Worm (Caenorhabditis elegans) whole organism, young adult: Measurements from ENCODE around the gene ZK930.6.

Experiments used
- B0019.2 ChIP-seq: fragments of 200-800 bp; sonication (Bioruptor generic); conservative IDR thresholded peaks from 2 replicates; pipeline ENCODE4 v1.3.6; 2022; ENCODE audit warnings: missing genetic modification reagents, missing genetic modification characterization, missing compliant biosample characterization
- B0336.3 ChIP-seq: fragments of 200-800 bp; sonication (Bioruptor generic); IDR thresholded peaks from 2 replicates; pipeline ENCODE4 v1.3.6; 2022; ENCODE audit warnings: missing genetic modification characterization, missing compliant biosample characterization
- F10E7.11 ChIP-seq: sonication (generic microtip); optimal IDR thresholded peaks from 2 replicates; lab custom pipeline; 2017; ENCODE audit warnings: mild to moderate bottlenecking, missing genetic modification characterization, moderate library complexity, missing compliant biosample characterization
- F33H1.4 ChIP-seq: fragments of 200-800 bp; sonication (Bioruptor generic); IDR thresholded peaks from 2 replicates; pipeline ENCODE4 v1.3.6; 2022; ENCODE audit warnings: missing genetic modification reagents, missing genetic modification characterization, missing compliant biosample characterization
- F52B5.7 ChIP-seq: sonication (generic microtip); optimal IDR thresholded peaks from 2 replicates; lab custom pipeline; 2016; ENCODE audit warnings: mild to moderate bottlenecking, missing genetic modification characterization, missing compliant biosample characterization
- F55B11.4 ChIP-seq: sonication (generic microtip); optimal IDR thresholded peaks from 2 replicates; lab custom pipeline; 2016; ENCODE audit warnings: missing compliant biosample characterization, missing genetic modification characterization, borderline replicate concordance; ENCODE audit not compliant: insufficient read depth
- F57C9.4 ChIP-seq: sonication (generic microtip); optimal IDR thresholded peaks from 2 replicates; lab custom pipeline; 2017; ENCODE audit warnings: mild to moderate bottlenecking, missing genetic modification characterization, missing compliant biosample characterization
- T07F8.4 ChIP-seq: sonication (generic microtip); optimal IDR thresholded peaks from 2 replicates; lab custom pipeline; 2016; ENCODE audit warnings: mild to moderate bottlenecking, missing genetic modification characterization, moderate library complexity, missing compliant biosample characterization
- T26A5.8 ChIP-seq: sonication (generic microtip); optimal IDR thresholded peaks from 2 replicates; lab custom pipeline; 2016; ENCODE audit warnings: missing genetic modification characterization, missing compliant biosample characterization
- Y53F4B.3 ChIP-seq: fragments of 200-800 bp; sonication (Bioruptor generic); IDR thresholded peaks from 2 replicates; pipeline ENCODE4 v1.3.6; 2022; ENCODE audit warnings: missing genetic modification reagents, missing genetic modification characterization, missing compliant biosample characterization
- Y53G8AR.9 ChIP-seq: fragments of 200-800 bp; sonication (Bioruptor generic); conservative IDR thresholded peaks from 2 replicates; pipeline ENCODE4 v1.3.6; 2022; ENCODE audit warnings: missing genetic modification reagents, missing genetic modification characterization, missing compliant biosample characterization
- ZK185.1 ChIP-seq: sonication (generic microtip); optimal IDR thresholded peaks from 2 replicates; lab custom pipeline; 2016; ENCODE audit warnings: mild to moderate bottlenecking, missing genetic modification characterization, missing compliant biosample characterization; ENCODE audit not compliant: poor library complexity, severe bottlenecking
- akir-1 ChIP-seq: fragments of 200-800 bp; sonication (Bioruptor generic); optimal IDR thresholded peaks from 2 replicates; lab custom pipeline; 2018; ENCODE audit warnings: mild to moderate bottlenecking, missing genetic modification characterization, moderate library complexity, missing compliant biosample characterization
- ama-1 ChIP-seq, 3 experiments: fragments of 150-350 bp in 1 of 3; sonication (generic microtip) in 2 of 3; optimal IDR thresholded peaks; 2 replicates each; lab custom pipeline; 2014 to 2018; ENCODE audit warnings: missing biosample characterization in 2 of 3, missing genetic modification characterization in 2 of 3, missing genetic modification reagents in 2 of 3
- aptf-3 ChIP-seq: fragments of 200-800 bp; sonication (Bioruptor generic); IDR thresholded peaks from 2 replicates; pipeline ENCODE4 v1.3.6; 2022; ENCODE audit warnings: missing genetic modification characterization, missing compliant biosample characterization
- athp-1 ChIP-seq: sonication (generic microtip); optimal IDR thresholded peaks from 2 replicates; lab custom pipeline; 2017; ENCODE audit warnings: mild to moderate bottlenecking, missing genetic modification characterization, missing compliant biosample characterization
- attf-6 ChIP-seq: fragments of 200-800 bp; sonication (Bioruptor generic); IDR thresholded peaks from 2 replicates; pipeline ENCODE4 v1.3.6; 2022; ENCODE audit warnings: missing genetic modification reagents, missing genetic modification characterization, missing compliant biosample characterization
- bed-1 ChIP-seq: fragments of 200-800 bp; sonication (Bioruptor generic); IDR thresholded peaks from 2 replicates; pipeline ENCODE4 v1.3.6; 2022; ENCODE audit warnings: missing genetic modification reagents, missing genetic modification characterization, missing compliant biosample characterization
- bed-2 ChIP-seq: fragments of 200-800 bp; sonication (Bioruptor generic); IDR thresholded peaks from 2 replicates; pipeline ENCODE4 v1.3.6; 2022; ENCODE audit warnings: missing genetic modification reagents, missing genetic modification characterization, missing compliant biosample characterization
- cebp-2 ChIP-seq: fragments of 200-800 bp; sonication (Bioruptor generic); IDR thresholded peaks from 2 replicates; pipeline ENCODE4 v1.3.6; 2022; ENCODE audit warnings: missing genetic modification characterization, missing compliant biosample characterization
- dox-1 ChIP-seq: fragments of 200-800 bp; sonication (Bioruptor generic); IDR thresholded peaks from 2 replicates; pipeline ENCODE4 v1.3.6; 2022; ENCODE audit warnings: missing genetic modification reagents, missing genetic modification characterization, missing compliant biosample characterization
- dpff-1 ChIP-seq: sonication (generic microtip); optimal IDR thresholded peaks from 2 replicates; lab custom pipeline; 2017; ENCODE audit warnings: mild to moderate bottlenecking, missing genetic modification characterization, missing compliant biosample characterization
- dpl-1 ChIP-seq: fragments of 150-350 bp; optimal IDR thresholded peaks from 2 replicates; lab custom pipeline; 2014; ENCODE audit warnings: missing biosample characterization, missing genetic modification reagents, missing genetic modification characterization
- egrh-3 ChIP-seq: fragments of 200-800 bp; sonication (Bioruptor generic); IDR thresholded peaks from 2 replicates; pipeline ENCODE4 v1.3.6; 2022; ENCODE audit warnings: missing genetic modification reagents, missing genetic modification characterization, missing compliant biosample characterization
- ets-4 ChIP-seq: fragments of 200-800 bp; sonication (Bioruptor generic); optimal IDR thresholded peaks from 2 replicates; lab custom pipeline; 2018; ENCODE audit warnings: mild to moderate bottlenecking, missing genetic modification characterization, missing compliant biosample characterization
- fkh-3 ChIP-seq: sonication (generic microtip); optimal IDR thresholded peaks from 2 replicates; lab custom pipeline; 2016; ENCODE audit warnings: mild to moderate bottlenecking, missing genetic modification characterization, missing compliant biosample characterization
- gei-17 ChIP-seq: fragments of 200-800 bp; sonication (Bioruptor generic); optimal IDR thresholded peaks from 2 replicates; lab custom pipeline; 2018; ENCODE audit warnings: mild to moderate bottlenecking, missing genetic modification characterization, missing compliant biosample characterization
- hsf-1 ChIP-seq: fragments of 200-800 bp; sonication (Bioruptor generic); IDR thresholded peaks from 2 replicates; pipeline ENCODE4 v1.3.6; 2022; ENCODE audit warnings: missing genetic modification reagents, missing genetic modification characterization, missing compliant biosample characterization
- lin-40 ChIP-seq: sonication (generic microtip); optimal IDR thresholded peaks from 2 replicates; lab custom pipeline; 2016; ENCODE audit warnings: missing genetic modification characterization, mild to moderate bottlenecking, missing compliant biosample characterization, missing genotype, missing genetic modification reagents
- lin-54 ChIP-seq: fragments of 200-800 bp; sonication (Bioruptor generic); optimal IDR thresholded peaks from 2 replicates; lab custom pipeline; 2018; ENCODE audit warnings: mild to moderate bottlenecking, missing genetic modification characterization, missing compliant biosample characterization
- lir-1 ChIP-seq: fragments of 200-800 bp; sonication (Bioruptor generic); conservative IDR thresholded peaks from 2 replicates; pipeline ENCODE4 v1.3.6; 2022; ENCODE audit warnings: missing genetic modification reagents, missing genetic modification characterization, missing compliant biosample characterization
- madf-8 ChIP-seq: fragments of 200-800 bp; sonication (Bioruptor generic); conservative IDR thresholded peaks from 2 replicates; pipeline ENCODE4 v1.3.6; 2022; ENCODE audit warnings: missing genetic modification reagents, missing genetic modification characterization, missing compliant biosample characterization
- mcd-1 ChIP-seq: fragments of 200-800 bp; sonication (Bioruptor generic); IDR thresholded peaks from 2 replicates; pipeline ENCODE4 v1.3.6; 2022; ENCODE audit warnings: missing genetic modification reagents, missing genetic modification characterization, missing compliant biosample characterization
- nfyb-1 ChIP-seq: fragments of 200-800 bp; sonication (Bioruptor generic); IDR thresholded peaks from 2 replicates; pipeline ENCODE4 v1.3.6; 2022; ENCODE audit warnings: missing genetic modification reagents, missing genetic modification characterization, missing compliant biosample characterization
- nhr-179 ChIP-seq: sonication (generic microtip); optimal IDR thresholded peaks from 2 replicates; lab custom pipeline; 2016; ENCODE audit warnings: mild to moderate bottlenecking, missing genetic modification characterization, missing compliant biosample characterization
- nhr-80 ChIP-seq: sonication (generic microtip); optimal IDR thresholded peaks from 2 replicates; lab custom pipeline; 2016; ENCODE audit warnings: missing genetic modification characterization, missing compliant biosample characterization
- rcor-1 ChIP-seq: fragments of 200-800 bp; sonication (Bioruptor generic); IDR thresholded peaks from 2 replicates; pipeline ENCODE4 v1.3.6; 2022; ENCODE audit warnings: missing genetic modification reagents, missing genetic modification characterization, missing compliant biosample characterization
- rec-8 ChIP-seq, 2 experiments: sonication (generic microtip); optimal IDR thresholded peaks; 2 replicates each; lab custom pipeline; 2016; ENCODE audit warnings: mild to moderate bottlenecking in 2 of 2, missing genetic modification characterization in 2 of 2, missing genetic modification reagents in 2 of 2, missing genotype in 2 of 2, missing biosample characterization in 1 of 2, missing compliant biosample characterization in 1 of 2, moderate library complexity in 1 of 2
- rpc-1 ChIP-seq, 2 experiments: fragments of 150-350 bp in 1 of 2; sonication (generic microtip) in 1 of 2; optimal IDR thresholded peaks; 2 replicates each; lab custom pipeline; 2014 to 2018; ENCODE audit warnings: missing biosample characterization in 1 of 2, missing genetic modification characterization in 1 of 2, missing genetic modification reagents in 1 of 2, missing genotype in 1 of 2
- unc-62 ChIP-seq: fragments of 150-350 bp; optimal IDR thresholded peaks from 2 replicates; lab custom pipeline; 2014; ENCODE audit warnings: missing biosample characterization, missing genetic modification reagents, missing genetic modification characterization
- zfh-2 ChIP-seq: fragments of 200-800 bp; sonication (Bioruptor generic); conservative IDR thresholded peaks from 2 replicates; pipeline ENCODE4 v1.3.6; 2022; ENCODE audit warnings: missing genetic modification reagents, missing genetic modification characterization, missing compliant biosample characterization
- zim-3 ChIP-seq: sonication (generic microtip); optimal IDR thresholded peaks from 2 replicates; lab custom pipeline; 2017; ENCODE audit warnings: mild to moderate bottlenecking, missing genetic modification characterization, moderate library complexity, missing compliant biosample characterization

ZK930.6 gene

ce11 chrII:11874674-11875198 is 9.0 kb upstream of the ZK930.6 start, which contains the start of the genes npp-3 and top-2 (continued):
- TF ChIP-seq T07F8.4 (tag; lab: Kevin White, UChicago) (no peak), F33H1.4 (GFP tag; lab: Robert Waterston, UW) (peak; percentile 99), nhr-80 (tag; lab: Kevin White, UChicago) (peak; percentile 7), athp-1 (tag; lab: Kevin White, UChicago) (peak; percentile 95), B0336.3 (GFP tag; lab: Robert Waterston, UW) (peak; percentile 96), unc-62 (GFP tag; lab: Kevin White, UChicago) (no peak), rcor-1 (GFP tag; lab: Robert Waterston, UW) (peak; percentile 95)
- TF ChIP-seq, all 124 proteins: peak for 76

- TF ChIP-seq ets-4 (GFP tag; lab: Kevin White, UChicago) (no peak), B0019.2 (GFP tag; lab: Robert Waterston, UW) (no peak), attf-6 (GFP tag; lab: Robert Waterston, UW) (no peak), nhr-179 (no peak), zfh-2 (GFP tag; lab: Robert Waterston, UW) (peak; percentile 80), madf-8 (GFP tag; lab: Robert Waterston, UW) (no peak), lir-1 (GFP tag; lab: Robert Waterston, UW) (no peak), aptf-3 (no peak), egrh-3 (peak; percentile 67), bed-1 (GFP tag; lab: Robert Waterston, UW) (no peak), mcd-1 (GFP tag; lab: Robert Waterston, UW) (no peak), ZK185.1 (tag; lab: Kevin White, UChicago) (no peak), F55B11.4 (no peak), nfyb-1 (GFP tag; lab: Robert Waterston, UW) (no peak), F52B5.7 (no peak), F33H1.4 (GFP tag; lab: Robert Waterston, UW) (no peak)
Measured at ce11 chrII:11879784-11880183, 4.0 kb upstream of the ZK930.6 start.

- peak in 1 of 2 experiments; percentile 53 for TF ChIP-seq rec-8 (tag; optimal IDR thresholded peaks at IDR 0.05; lab: Kevin White, UChicago)
- TF ChIP-seq F57C9.4 (tag; lab: Kevin White, UChicago): no peak
- no peak for TF ChIP-seq akir-1 (GFP tag; lab: Kevin White, UChicago)
- TF ChIP-seq ama-1 (optimal IDR thresholded peaks at IDR 0.05; lab: Kevin White, UChicago): no peak
- peak in 1 of 2 experiments; percentile 93 for TF ChIP-seq ama-1 (GFP tag; optimal IDR thresholded peaks at IDR 0.05; lab: Kevin White, UChicago)
- TF ChIP-seq gei-17 (GFP tag; lab: Kevin White, UChicago): no peak
- peak; percentile 55 for TF ChIP-seq dpff-1 (tag; lab: Kevin White, UChicago)
- no peak for TF ChIP-seq ZK185.1 (tag; lab: Kevin White, UChicago)
- TF ChIP-seq fkh-3 (tag; lab: Kevin White, UChicago): peak; percentile 74
- TF ChIP-seq Y53G8AR.9 (GFP tag; lab: Robert Waterston, UW): peak; percentile 89
- peak; percentile 39; the same call in 1 of the 2 replicates for TF ChIP-seq dox-1 (GFP tag; lab: Robert Waterston, UW)
- TF ChIP-seq lin-54 (GFP tag; lab: Kevin White, UChicago): peak; percentile 50
- TF ChIP-seq cebp-2: no peak
- peak; percentile 80 for TF ChIP-seq F10E7.11 (tag; lab: Kevin White, UChicago)
- TF ChIP-seq rpc-1 (optimal IDR thresholded peaks at IDR 0.05; lab: Kevin White, UChicago): no peak
- TF ChIP-seq rpc-1 (tag; optimal IDR thresholded peaks at IDR 0.05; lab: Kevin White, UChicago): peak; percentile 8
- TF ChIP-seq bed-2 (GFP tag; lab: Robert Waterston, UW): no peak
- no peak for TF ChIP-seq ets-4 (GFP tag; lab: Kevin White, UChicago)
- TF ChIP-seq bed-1 (GFP tag; lab: Robert Waterston, UW): no peak
- no peak for TF ChIP-seq zim-3 (tag; lab: Kevin White, UChicago)
- TF ChIP-seq athp-1 (tag; lab: Kevin White, UChicago): peak; percentile 86
- TF ChIP-seq lin-40 (tag; lab: Kevin White, UChicago): no peak
- TF ChIP-seq Y53F4B.3: no peak
- TF ChIP-seq hsf-1 (GFP tag; lab: Robert Waterston, UW): peak; percentile 78
- TF ChIP-seq T26A5.8 (tag; lab: Kevin White, UChicago): peak; percentile 75
- 0 out of 2 replicates have a peak, but pooled peaks have one; percentile 86 for TF ChIP-seq aptf-3
- no peak for TF ChIP-seq dpl-1
Measured at ce11 chrII:11880456-11881353, 3.0 kb upstream of the ZK930.6 start.
